Worm (Caenorhabditis elegans): ENCODE data around the gene C18A11.1.

The C18A11.1 gene

DNA sequence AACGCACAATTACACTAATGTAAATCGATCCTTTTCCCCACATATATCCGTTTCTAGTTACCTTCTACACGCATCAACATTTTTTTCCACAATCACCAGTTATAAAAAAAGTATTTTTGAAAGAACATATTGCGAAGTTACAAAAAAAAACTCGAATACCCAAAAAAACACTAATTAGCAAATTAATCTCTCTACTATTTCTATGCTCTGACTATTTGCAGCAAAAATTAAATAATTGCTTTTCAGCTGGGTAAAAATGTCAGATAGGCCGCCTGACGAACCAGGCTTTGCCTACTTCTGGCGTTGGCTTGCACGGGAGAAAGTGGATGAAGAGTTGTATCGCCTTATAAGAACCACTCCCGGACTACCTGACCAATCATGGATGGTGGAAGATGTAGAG, 41.1 kb downstream of the C18A11.1 start, which contains the start of gene K07E3.1:
TSS of gene K07E3.1 (plus strand) at position 247 of the 400 bp plus-strand sequence.
- TF ChIP-seq B0310.2 (tag; optimal IDR thresholded peaks at IDR 0.05) (no peak), tbx-37 (GFP tag; conservative IDR thresholded peaks at IDR 0.05) (no peak), flt-1 (GFP tag; IDR thresholded peaks at IDR 0.05) (no peak), scrt-1 (GFP tag; IDR thresholded peaks at IDR 0.05) (no peak), ceh-36 (tag; optimal IDR thresholded peaks at IDR 0.05) (no peak), pes-1 (GFP tag; IDR thresholded peaks at IDR 0.05) (no peak), hmg-4 (GFP tag; optimal IDR thresholded peaks at IDR 0.05) (no peak), F13C5.2 (tag; optimal IDR thresholded peaks at IDR 0.05) (no peak), tra-4 (tag; optimal IDR thresholded peaks at IDR 0.05) (no peak), ama-1 (optimal IDR thresholded peaks at IDR 0.05) (no peak), ceh-13 (GFP tag; optimal IDR thresholded peaks at IDR 0.05) (no peak), aly-1 (tag; optimal IDR thresholded peaks at IDR 0.05) (no peak), hmbx-1 (tag; optimal IDR thresholded peaks at IDR 0.05) (no peak)

DNA sequence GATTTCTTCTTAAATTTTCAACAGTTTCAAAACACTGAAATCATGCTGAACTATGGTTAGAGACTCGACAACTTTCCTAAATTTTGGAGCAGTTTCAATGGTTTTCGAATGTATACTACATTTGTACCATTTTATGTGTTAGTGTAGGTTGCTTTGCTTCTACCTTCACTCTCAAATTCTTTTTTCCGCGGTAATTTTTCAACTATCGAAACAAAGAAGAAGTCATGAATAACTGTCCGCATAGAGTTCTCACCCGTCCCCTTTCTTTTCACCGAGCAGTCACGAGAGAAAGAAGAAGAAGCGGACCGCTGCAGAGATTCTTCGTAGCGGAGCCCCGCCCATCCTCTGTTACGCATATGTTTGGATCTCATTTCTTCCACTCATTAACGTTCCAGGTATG, 47.0 kb downstream of the C18A11.1 start, which contains the start of gene hlh-8:
TSS of gene hlh-8 (plus strand) at position 301 of the 400 bp plus-strand sequence.
- no peak for TF ChIP-seq pes-1 (GFP tag; IDR thresholded peaks at IDR 0.05)
- TF ChIP-seq F13C5.2 (tag; optimal IDR thresholded peaks at IDR 0.05): no peak
- no peak for TF ChIP-seq tbx-11 (GFP tag; IDR thresholded peaks at IDR 0.05)
- TF ChIP-seq aly-1 (tag; optimal IDR thresholded peaks at IDR 0.05): no peak
- TF ChIP-seq ets-7 (tag; optimal IDR thresholded peaks at IDR 0.05): no peak
- TF ChIP-seq ceh-36 (tag; optimal IDR thresholded peaks at IDR 0.05): no peak
- no peak for TF ChIP-seq B0310.2 (tag; optimal IDR thresholded peaks at IDR 0.05)
- TF ChIP-seq tra-4 (tag; optimal IDR thresholded peaks at IDR 0.05): no peak
- TF ChIP-seq tbx-37 (GFP tag; conservative IDR thresholded peaks at IDR 0.05): no peak

DNA sequence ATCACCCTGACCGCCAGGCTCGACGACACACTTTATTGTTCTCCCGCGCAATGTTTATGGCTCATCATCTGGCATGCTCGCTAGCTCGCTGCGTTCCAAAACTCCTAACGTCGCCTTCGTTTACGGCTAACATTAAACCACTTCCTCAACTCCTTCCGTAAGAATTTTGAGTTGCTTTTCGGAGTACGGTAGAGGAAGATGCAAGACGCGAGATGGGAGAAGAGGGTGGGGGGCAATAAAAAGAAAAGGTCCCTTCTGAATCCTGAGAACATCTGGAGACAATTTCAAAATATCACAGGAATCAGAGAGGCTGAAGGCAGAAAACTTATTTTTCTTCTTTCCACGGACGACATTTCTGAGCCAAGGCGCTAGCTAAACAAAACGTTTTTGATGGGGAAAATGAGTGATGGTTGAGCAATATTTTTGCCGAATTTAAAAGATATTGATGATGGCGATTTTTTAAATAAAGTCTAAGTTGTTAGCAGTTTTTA, 48.7 kb downstream of the C18A11.1 start:
- no peak for TF ChIP-seq tra-4 (tag; optimal IDR thresholded peaks at IDR 0.05)
- TF ChIP-seq ets-7 (tag; optimal IDR thresholded peaks at IDR 0.05): no peak
- no peak for TF ChIP-seq scrt-1 (GFP tag; IDR thresholded peaks at IDR 0.05)
- TF ChIP-seq flt-1 (GFP tag; IDR thresholded peaks at IDR 0.05): no peak
- no peak for TF ChIP-seq ceh-36 (tag; optimal IDR thresholded peaks at IDR 0.05)
- no peak for TF ChIP-seq pes-1 (GFP tag; IDR thresholded peaks at IDR 0.05)
- TF ChIP-seq ama-1 (optimal IDR thresholded peaks at IDR 0.05): no peak
- TF ChIP-seq F13C5.2 (tag; optimal IDR thresholded peaks at IDR 0.05): no peak
- no peak for TF ChIP-seq hnd-1 (tag; optimal IDR thresholded peaks at IDR 0.05)
- TF ChIP-seq tbx-11 (GFP tag; IDR thresholded peaks at IDR 0.05): no peak
- no peak for TF ChIP-seq hmbx-1 (tag; optimal IDR thresholded peaks at IDR 0.05)
- TF ChIP-seq B0310.2 (tag; optimal IDR thresholded peaks at IDR 0.05): no peak
- no peak for TF ChIP-seq sea-1 (GFP tag; conservative IDR thresholded peaks at IDR 0.05)
- TF ChIP-seq ceh-13 (GFP tag; optimal IDR thresholded peaks at IDR 0.05): no peak
- no peak for TF ChIP-seq tbx-37 (GFP tag; conservative IDR thresholded peaks at IDR 0.05)
- TF ChIP-seq aly-1 (tag; optimal IDR thresholded peaks at IDR 0.05): no peak
- TF ChIP-seq hmg-4 (GFP tag; optimal IDR thresholded peaks at IDR 0.05): no peak
